Fruit fly (Drosophila melanogaster) whole organism, adult: ENCODE measurements around the gene CG11537.

ENCODE experiments used
- CG11617 ChIP-seq: fragments of 200-800 bp; sonication (Bioruptor generic); optimal IDR thresholded peaks from 2 replicates; lab custom pipeline; 2017; ENCODE audit warnings: mild to moderate bottlenecking, missing biosample characterization, missing genetic modification reagents, missing genetic modification characterization
- CG12768 ChIP-seq: fragments of 200-800 bp; sonication (Bioruptor generic); optimal IDR thresholded peaks from 2 replicates; lab custom pipeline; 2017; ENCODE audit warnings: missing biosample characterization, missing genetic modification characterization, mild to moderate bottlenecking, moderate library complexity, missing genetic modification reagents
- CG14711 ChIP-seq: fragments of 200-800 bp; sonication (Bioruptor generic); optimal IDR thresholded peaks from 2 replicates; lab custom pipeline; 2018; ENCODE audit warnings: missing biosample characterization, mild to moderate bottlenecking, missing genetic modification characterization, moderate library complexity
- CG1620 ChIP-seq: fragments of 200-800 bp; sonication (Bioruptor generic); optimal IDR thresholded peaks from 2 replicates; lab custom pipeline; 2016; ENCODE audit warnings: missing biosample characterization, missing genetic modification characterization
- CG33017 ChIP-seq: fragments of 200-800 bp; sonication (Bioruptor generic); optimal IDR thresholded peaks from 2 replicates; lab custom pipeline; 2018; ENCODE audit warnings: missing biosample characterization, mild to moderate bottlenecking, missing genetic modification characterization, moderate library complexity
- CG5204 ChIP-seq: fragments of 200-800 bp; sonication (Bioruptor generic); optimal IDR thresholded peaks from 2 replicates; lab custom pipeline; 2016; ENCODE audit warnings: missing biosample characterization, missing genetic modification characterization
- CG7045 ChIP-seq: fragments of 200-800 bp; sonication (Bioruptor generic); optimal IDR thresholded peaks from 2 replicates; lab custom pipeline; 2017; ENCODE audit warnings: missing biosample characterization, mild to moderate bottlenecking, missing genetic modification characterization
- CG7101 ChIP-seq: fragments of 200-800 bp; sonication (Bioruptor generic); optimal IDR thresholded peaks from 2 replicates; lab custom pipeline; 2018; ENCODE audit warnings: missing biosample characterization, mild to moderate bottlenecking, missing genetic modification characterization, moderate library complexity
- Clk ChIP-seq: fragments of 200-800 bp; sonication (Bioruptor generic); optimal IDR thresholded peaks from 2 replicates; lab custom pipeline; 2017; ENCODE audit warnings: missing biosample characterization, missing genetic modification characterization
- Crg-1 ChIP-seq: fragments of 200-800 bp; sonication (Bioruptor generic); optimal IDR thresholded peaks from 2 replicates; lab custom pipeline; 2016; ENCODE audit warnings: missing biosample characterization, missing genetic modification characterization
- Hr96 ChIP-seq: fragments of 200-800 bp; sonication (Bioruptor generic); optimal IDR thresholded peaks from 2 replicates; lab custom pipeline; 2016; ENCODE audit warnings: missing biosample characterization, missing genetic modification characterization
- Mnt ChIP-seq: fragments of 200-800 bp; sonication (Bioruptor generic); optimal IDR thresholded peaks from 2 replicates; lab custom pipeline; 2016; ENCODE audit warnings: missing biosample characterization, mild to moderate bottlenecking, missing genetic modification characterization
- bab1 ChIP-seq: fragments of 200-800 bp; sonication (Bioruptor generic); optimal IDR thresholded peaks from 3 replicates; lab custom pipeline; 2019; ENCODE audit warnings: missing biosample characterization, mild to moderate bottlenecking, missing genetic modification characterization, moderate library complexity
- cic ChIP-seq: fragments of 200-800 bp; sonication (Bioruptor generic); optimal IDR thresholded peaks from 2 replicates; lab custom pipeline; 2017; ENCODE audit warnings: missing biosample characterization, mild to moderate bottlenecking, missing genetic modification characterization, moderate library complexity
- cnc ChIP-seq, 2 experiments: fragments of >200 bp; optimal IDR thresholded peaks; 2 replicates each; lab custom pipeline; 2017
- kay ChIP-seq: fragments of 200-800 bp; sonication (Bioruptor generic); peaks from one replicate; lab custom pipeline; 2016; ENCODE audit warnings: missing biosample characterization, missing genetic modification characterization, borderline replicate concordance
- ovo ChIP-seq: fragments of 200-800 bp; sonication (Bioruptor generic); optimal IDR thresholded peaks from 2 replicates; lab custom pipeline; 2016; ENCODE audit warnings: missing biosample characterization, missing genetic modification characterization
- pad ChIP-seq: fragments of 200-800 bp; sonication (Bioruptor generic); optimal IDR thresholded peaks from 3 replicates; lab custom pipeline; 2017; ENCODE audit warnings: missing biosample characterization, missing genetic modification characterization, mild to moderate bottlenecking, moderate library complexity, missing genetic modification reagents
- tj ChIP-seq: fragments of 200-800 bp; sonication (Bioruptor generic); optimal IDR thresholded peaks from 3 replicates; lab custom pipeline; 2017; ENCODE audit warnings: missing biosample characterization, mild to moderate bottlenecking, missing genetic modification characterization, moderate library complexity
- toe ChIP-seq: fragments of 200-800 bp; sonication (Bioruptor generic); optimal IDR thresholded peaks from 2 replicates; lab custom pipeline; 2016; ENCODE audit warnings: missing biosample characterization, missing genetic modification characterization

The CG11537 gene

DNA sequence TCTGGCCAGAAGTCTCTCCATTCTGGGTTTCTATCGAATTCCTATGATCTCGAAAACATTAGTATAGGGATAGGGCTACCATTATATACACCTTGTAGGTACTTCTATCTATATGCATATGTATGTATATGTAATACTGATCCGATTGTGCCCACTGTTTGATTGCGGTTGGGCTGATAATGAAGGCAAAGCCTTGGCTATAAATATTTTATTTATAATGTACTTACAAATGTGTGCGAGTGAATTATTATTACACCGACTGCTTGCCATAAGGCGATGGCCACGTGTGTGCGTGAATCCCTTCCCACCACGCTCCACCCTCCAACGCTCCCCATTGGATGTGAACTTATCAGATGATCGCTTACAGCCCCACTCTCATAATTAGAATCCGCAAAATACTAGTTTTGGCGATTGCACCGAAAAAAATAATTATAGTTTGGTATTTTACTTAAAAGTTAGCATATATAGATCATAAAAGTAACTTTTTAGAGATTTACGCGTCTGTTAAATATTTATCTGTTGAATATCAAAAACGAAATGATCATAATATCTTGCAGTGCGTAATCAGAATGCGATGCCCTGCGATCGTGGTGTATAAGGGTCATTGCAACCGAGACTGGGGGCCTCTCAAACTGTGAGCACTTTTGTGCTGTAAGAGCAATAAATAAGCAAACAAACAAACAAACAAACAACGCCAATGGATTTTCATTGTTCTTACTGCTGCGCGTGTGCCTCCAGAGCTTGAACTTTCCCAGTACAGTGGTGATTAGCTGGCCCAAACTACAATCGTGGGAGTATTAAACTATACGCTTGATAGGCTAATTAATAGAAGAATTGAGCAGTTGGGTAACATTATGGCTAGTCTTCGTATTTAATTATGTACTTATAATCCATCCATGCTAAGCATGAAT is 62.9 kb downstream of the CG11537 start:
- no peak for TF ChIP-seq pad (GFP tag; lab: Kevin White, UChicago)
- TF ChIP-seq bab1, result no peak
- TF ChIP-seq cic (GFP tag; lab: Kevin White, UChicago), result peak; percentile 79
- TF ChIP-seq kay (GFP tag; lab: Kevin White, UChicago), result peak; percentile 92
- TF ChIP-seq CG14711, result peak; percentile 50
- peak; percentile 49 for TF ChIP-seq Mnt (GFP tag; lab: Kevin White, UChicago)
- peak; percentile 4 for TF ChIP-seq Clk (GFP tag; lab: Kevin White, UChicago)
- TF ChIP-seq CG33017 (tag; lab: Kevin White, UChicago), result peak; percentile 68
- no peak for TF ChIP-seq ovo (GFP tag; lab: Kevin White, UChicago)
- no peak for TF ChIP-seq toe
- no peak for TF ChIP-seq CG5204 (GFP tag; lab: Kevin White, UChicago)
- TF ChIP-seq CG7101, result no peak
- TF ChIP-seq cnc (optimal IDR thresholded peaks at IDR 0.05; lab: Kevin White, UChicago), result no peak
- no peak for TF ChIP-seq CG1620 (GFP tag; lab: Kevin White, UChicago)
- no peak for TF ChIP-seq Hr96
- no peak for TF ChIP-seq CG7045 (GFP tag; lab: Kevin White, UChicago)
- TF ChIP-seq tj (GFP tag; lab: Kevin White, UChicago), result no peak
- TF ChIP-seq CG11617 (GFP tag; lab: Kevin White, UChicago), result no peak
- TF ChIP-seq CG12768 (GFP tag; lab: Kevin White, UChicago), result peak; percentile 57
- no peak for TF ChIP-seq Crg-1 (GFP tag; lab: Kevin White, UChicago)

DNA sequence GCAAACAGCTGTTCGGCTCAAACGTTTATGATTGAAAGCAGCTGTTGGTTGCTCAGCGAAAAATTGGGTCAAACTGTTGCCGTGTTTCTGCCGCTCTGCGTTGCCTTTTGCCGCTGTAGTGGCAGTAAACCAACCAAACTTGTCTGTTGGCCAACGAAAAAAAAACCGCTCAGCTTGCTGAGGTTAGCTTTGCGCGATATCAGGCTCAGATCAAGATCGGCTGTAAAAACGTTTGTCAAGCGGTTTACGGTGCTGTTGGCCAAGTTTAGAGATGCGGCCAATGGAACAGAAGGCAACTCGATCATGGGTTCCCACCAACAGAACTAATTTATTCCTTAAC is 64.1 kb downstream of the CG11537 start:
- TF ChIP-seq CG7101 (no peak), CG11617 (GFP tag; lab: Kevin White, UChicago) (no peak), tj (GFP tag; lab: Kevin White, UChicago) (no peak), pad (GFP tag; lab: Kevin White, UChicago) (no peak), Clk (GFP tag; lab: Kevin White, UChicago) (no peak), CG1620 (GFP tag; lab: Kevin White, UChicago) (no peak), CG7045 (GFP tag; lab: Kevin White, UChicago) (no peak), Crg-1 (GFP tag; lab: Kevin White, UChicago) (no peak)

DNA sequence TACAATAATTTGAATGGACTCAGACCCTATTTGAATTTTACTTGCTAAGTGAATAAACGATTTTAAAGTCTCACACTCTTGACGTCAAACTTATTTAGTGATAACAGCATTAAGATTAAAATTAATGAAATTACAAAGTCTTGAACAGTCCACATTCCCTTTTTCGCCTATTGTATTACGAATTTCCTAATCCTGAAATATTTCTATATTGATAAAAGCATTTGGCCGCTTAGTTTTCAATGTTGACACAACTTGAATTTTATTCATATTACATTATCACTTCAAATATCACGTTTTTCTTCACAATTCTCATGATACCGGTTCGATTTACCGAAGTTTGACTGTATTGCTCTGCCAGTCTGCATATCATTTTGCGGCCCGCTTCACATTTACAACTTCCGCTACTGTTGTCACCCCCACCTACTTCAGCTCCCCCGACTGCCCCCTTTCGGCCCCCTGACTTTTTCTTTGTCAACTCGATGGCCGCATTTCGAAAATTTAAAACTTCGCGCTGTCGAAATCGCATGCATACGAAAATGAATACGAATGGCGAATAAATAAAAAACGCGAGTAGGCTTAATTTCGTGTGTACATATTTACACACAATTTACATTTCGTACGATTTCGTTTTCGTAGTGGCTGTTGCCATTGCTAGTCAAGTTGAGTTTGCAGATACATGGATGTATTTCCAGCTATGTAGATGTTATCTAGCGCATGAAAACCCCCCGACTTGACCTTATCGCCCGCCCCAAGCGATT is 64.7 kb downstream of the CG11537 start:
- peak; percentile 15 for TF ChIP-seq CG7101
- no peak for TF ChIP-seq ovo (GFP tag; lab: Kevin White, UChicago)
- TF ChIP-seq cnc (optimal IDR thresholded peaks at IDR 0.05; lab: Kevin White, UChicago), result no peak
- TF ChIP-seq CG5204 (GFP tag; lab: Kevin White, UChicago), result no peak
- peak; percentile 71 for TF ChIP-seq tj (GFP tag; lab: Kevin White, UChicago)
- no peak for TF ChIP-seq CG1620 (GFP tag; lab: Kevin White, UChicago)
- TF ChIP-seq Mnt (GFP tag; lab: Kevin White, UChicago), result no peak
- TF ChIP-seq Clk (GFP tag; lab: Kevin White, UChicago), result no peak
- TF ChIP-seq CG14711, result peak; percentile 54
- TF ChIP-seq Crg-1 (GFP tag; lab: Kevin White, UChicago), result no peak
- TF ChIP-seq CG7045 (GFP tag; lab: Kevin White, UChicago), result no peak
